Worm (Caenorhabditis elegans) whole organism, late embryonic: ENCODE measurements around the gene R53.8.

Source experiments
- C38D4.7 ChIP-seq: fragments of 200-800 bp; sonication (Bioruptor generic); optimal IDR thresholded peaks from 2 replicates; lab custom pipeline; 2018; ENCODE audit warnings: mild to moderate bottlenecking, missing genetic modification characterization, moderate library complexity, missing compliant biosample characterization
- ceh-18 ChIP-seq: sonication (generic microtip); optimal IDR thresholded peaks from 2 replicates; lab custom pipeline; 2016; ENCODE audit warnings: missing genetic modification characterization, missing compliant biosample characterization

- TF ChIP-seq ceh-18 (tag; lab: Kevin White, UChicago) (no peak), C38D4.7 (GFP tag; lab: Kevin White, UChicago) (no peak)
These were observed 5.9 kb upstream of the R53.8 start, which contains the start of gene R53.5 for ce11 chrII:9970438-9971092.
